Worm (Caenorhabditis elegans) whole organism, young adult: ENCODE results near the gene T10H9.1.

Source experiments
- B0336.3 ChIP-seq: fragments of 200-800 bp; sonication (Bioruptor generic); IDR thresholded peaks from 2 replicates; pipeline ENCODE4 v1.3.6; 2022; ENCODE audit warnings: missing genetic modification characterization, missing compliant biosample characterization
- C17E4.6 ChIP-seq: fragments of 200-800 bp; sonication (Bioruptor generic); IDR thresholded peaks from 2 replicates; pipeline ENCODE4 v1.3.6; 2022; ENCODE audit warnings: missing genetic modification reagents, missing genetic modification characterization, missing compliant biosample characterization
- Y53G8AR.9 ChIP-seq: fragments of 200-800 bp; sonication (Bioruptor generic); conservative IDR thresholded peaks from 2 replicates; pipeline ENCODE4 v1.3.6; 2022; ENCODE audit warnings: missing genetic modification reagents, missing genetic modification characterization, missing compliant biosample characterization
- cebp-2 ChIP-seq: fragments of 200-800 bp; sonication (Bioruptor generic); IDR thresholded peaks from 2 replicates; pipeline ENCODE4 v1.3.6; 2022; ENCODE audit warnings: missing genetic modification characterization, missing compliant biosample characterization
- dox-1 ChIP-seq: fragments of 200-800 bp; sonication (Bioruptor generic); IDR thresholded peaks from 2 replicates; pipeline ENCODE4 v1.3.6; 2022; ENCODE audit warnings: missing genetic modification reagents, missing genetic modification characterization, missing compliant biosample characterization
- lag-1 ChIP-seq: fragments of 200-800 bp; sonication (Bioruptor generic); IDR thresholded peaks from 2 replicates; pipeline ENCODE4 v1.3.6; 2022; ENCODE audit warnings: missing genetic modification reagents, missing genetic modification characterization, missing compliant biosample characterization
- nfya-1 ChIP-seq: sonication (generic microtip); optimal IDR thresholded peaks from 2 replicates; lab custom pipeline; 2017; ENCODE audit warnings: antibody characterized with exemption, missing compliant biosample characterization, missing genetic modification characterization, borderline replicate concordance; ENCODE audit not compliant: insufficient read depth
- nhr-90 ChIP-seq: sonication (generic microtip); optimal IDR thresholded peaks from 2 replicates; lab custom pipeline; 2016; ENCODE audit warnings: missing genotype, mild to moderate bottlenecking, missing genetic modification characterization, missing compliant biosample characterization
- pha-4 ChIP-seq: fragments of 150-350 bp; sonication (generic microtip); optimal IDR thresholded peaks from 2 replicates; lab custom pipeline; 2014; ENCODE audit warnings: missing biosample characterization, missing genetic modification reagents, missing genetic modification characterization
- repo-1 ChIP-seq: sonication (generic microtip); optimal IDR thresholded peaks from 2 replicates; lab custom pipeline; 2017; ENCODE audit warnings: mild to moderate bottlenecking, missing genetic modification characterization, missing compliant biosample characterization
- snpc-4 ChIP-seq, 5 experiments: fragments of 150-350 bp in 1 of 5; sonication (generic microtip) in 4 of 5; optimal IDR thresholded peaks; 2 replicates each; lab custom pipeline; 2014 to 2018; ENCODE audit warnings: missing genetic modification characterization in 5 of 5, missing biosample characterization in 3 of 5, antibody characterized with exemption in 2 of 5, mild to moderate bottlenecking in 2 of 5, missing compliant biosample characterization in 2 of 5, missing genotype in 2 of 5, moderate library complexity in 2 of 5, missing genetic modification reagents in 1 of 5
- unc-130 ChIP-seq: sonication (generic microtip); optimal IDR thresholded peaks from 2 replicates; lab custom pipeline; 2016; ENCODE audit warnings: missing genetic modification reagents, missing genetic modification characterization, missing compliant biosample characterization
- ztf-18 ChIP-seq: sonication (generic microtip); optimal IDR thresholded peaks from 2 replicates; lab custom pipeline; 2016; ENCODE audit warnings: missing genotype, mild to moderate bottlenecking, missing genetic modification characterization, missing compliant biosample characterization

DNA sequence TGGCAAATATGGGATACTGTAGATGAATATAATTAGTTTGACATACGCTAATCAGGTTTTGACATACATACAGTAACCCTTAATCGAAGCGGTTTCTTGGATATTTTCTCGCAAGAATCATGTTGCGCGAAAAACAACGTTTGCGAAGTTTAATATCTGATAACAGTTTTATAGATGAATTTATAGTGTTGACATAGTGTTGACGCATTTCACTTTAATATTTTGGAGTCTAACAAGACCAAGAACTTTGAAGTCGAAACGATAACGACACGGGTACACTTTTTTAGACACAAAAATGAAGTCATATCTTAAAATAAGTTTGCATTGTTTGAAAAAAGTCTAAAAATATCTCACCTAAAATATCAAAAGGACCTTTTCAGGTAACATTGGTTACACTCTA, 33.1 kb upstream of the T10H9.1 start:
- no peak for TF ChIP-seq nhr-90 (tag; lab: Kevin White, UChicago)
- no peak for TF ChIP-seq ztf-18 (tag; lab: Kevin White, UChicago)
- TF ChIP-seq nfya-1 (tag; lab: Kevin White, UChicago) = no peak
- no peak for TF ChIP-seq cebp-2 (GFP tag; lab: Robert Waterston, UW)
- TF ChIP-seq dox-1 (GFP tag; lab: Robert Waterston, UW) = no peak
- TF ChIP-seq B0336.3 = no peak
- TF ChIP-seq pha-4 = no peak
- TF ChIP-seq repo-1 (tag; lab: Kevin White, UChicago) = no peak
- no peak for TF ChIP-seq lag-1
- no peak for TF ChIP-seq unc-130 (GFP tag; lab: Kevin White, UChicago)
- no peak for TF ChIP-seq snpc-4 (GFP tag; optimal IDR thresholded peaks at IDR 0.05; lab: Kevin White, UChicago)
- TF ChIP-seq snpc-4 (tag; optimal IDR thresholded peaks at IDR 0.05; lab: Kevin White, UChicago) = no peak
- no peak for TF ChIP-seq C17E4.6 (GFP tag; lab: Robert Waterston, UW)
- no peak for TF ChIP-seq Y53G8AR.9
